Worm (Caenorhabditis elegans): ENCODE data around the gene fat-4.

fat-4 gene

ce11 chrIV:9843760-9844159, 44.5 kb downstream of the fat-4 start, which contains the start of gene nspd-2:
nspd-2 (plus strand) TSS chrIV:9844060.
- TF ChIP-seq tbx-2 (tag; optimal IDR thresholded peaks at IDR 0.05) = no peak
- TF ChIP-seq pqm-1 (tag; optimal IDR thresholded peaks at IDR 0.05) = no peak
- no peak for TF ChIP-seq mml-1 (tag; optimal IDR thresholded peaks at IDR 0.05)
- no peak for TF ChIP-seq pha-4 (tag; optimal IDR thresholded peaks at IDR 0.05)
- TF ChIP-seq nhr-11 (tag; optimal IDR thresholded peaks at IDR 0.05) = no peak
- no peak for TF ChIP-seq skn-1 (tag; optimal IDR thresholded peaks at IDR 0.05)
- TF ChIP-seq ztf-11 (tag; optimal IDR thresholded peaks at IDR 0.05) = no peak
- no peak for TF ChIP-seq aly-2 (tag; optimal IDR thresholded peaks at IDR 0.05)

- TF ChIP-seq jun-1 (tag; optimal IDR thresholded peaks at IDR 0.05) = no peak
- TF ChIP-seq egl-27 (tag; optimal IDR thresholded peaks at IDR 0.05) = no peak
- TF ChIP-seq ztf-11 (tag; optimal IDR thresholded peaks at IDR 0.05) = no peak
- no peak for TF ChIP-seq fos-1 (tag; optimal IDR thresholded peaks at IDR 0.05)
- TF ChIP-seq nhr-43 (tag; optimal IDR thresholded peaks at IDR 0.05; ENCODE audit: poor library complexity, severe bottlenecking) = no peak
- TF ChIP-seq snpc-4 (tag; optimal IDR thresholded peaks at IDR 0.05) = no peak
Measured at ce11 chrIV:9846574-9846973, 47.3 kb downstream of the fat-4 start, which contains the start of gene K07F5.6. K07F5.6 (minus strand) TSS chrIV:9846674.

- TF ChIP-seq egl-5 (tag; optimal IDR thresholded peaks at IDR 0.05) = no peak
- TF ChIP-seq unc-62 (GFP tag; optimal IDR thresholded peaks at IDR 0.05) = no peak
- no peak for TF ChIP-seq snpc-4 (tag; optimal IDR thresholded peaks at IDR 0.05)
- no peak for TF ChIP-seq nhr-25 (tag; optimal IDR thresholded peaks at IDR 0.05)
- TF ChIP-seq unc-39 (tag; optimal IDR thresholded peaks at IDR 0.05) = no peak
- TF ChIP-seq nhr-28 (tag; optimal IDR thresholded peaks at IDR 0.05) = no peak
- TF ChIP-seq nhr-23 (tag; optimal IDR thresholded peaks at IDR 0.05) = no peak
- no peak for TF ChIP-seq pha-4 (tag; optimal IDR thresholded peaks at IDR 0.05)
- TF ChIP-seq skn-1 (tag; optimal IDR thresholded peaks at IDR 0.05) = no peak
- TF ChIP-seq nfya-1 (tag; optimal IDR thresholded peaks at IDR 0.05; ENCODE audit: insufficient read depth) = no peak
- no peak for TF ChIP-seq elt-1 (tag; optimal IDR thresholded peaks at IDR 0.05)
- TF ChIP-seq nhr-11 (tag; optimal IDR thresholded peaks at IDR 0.05) = no peak
- TF ChIP-seq ceh-9 (tag; optimal IDR thresholded peaks at IDR 0.05) = no peak
- TF ChIP-seq nhr-237 (tag; optimal IDR thresholded peaks at IDR 0.05) = no peak
- TF ChIP-seq egl-27 (tag; optimal IDR thresholded peaks at IDR 0.05) = no peak
- no peak for TF ChIP-seq mml-1 (tag; optimal IDR thresholded peaks at IDR 0.05)
- TF ChIP-seq ztf-4 (tag; optimal IDR thresholded peaks at IDR 0.05) = no peak
- TF ChIP-seq ceh-28 (tag; optimal IDR thresholded peaks at IDR 0.05) = no peak
Measured at ce11 chrIV:9848075-9848474, 48.8 kb downstream of the fat-4 start, which contains the start of gene K07F5.7. K07F5.7 (minus strand) TSS chrIV:9848175.

ce11 chrIV:9849624-9850023, 50.4 kb downstream of the fat-4 start, which contains the start of gene K07F5.8:
K07F5.8 (minus strand) TSS chrIV:9849724.
- no peak for TF ChIP-seq nhr-25 (tag; optimal IDR thresholded peaks at IDR 0.05)
- no peak for TF ChIP-seq ZK546.5 (tag; optimal IDR thresholded peaks at IDR 0.05)
- no peak for TF ChIP-seq ceh-28 (tag; optimal IDR thresholded peaks at IDR 0.05)
- no peak for TF ChIP-seq pha-4 (tag; optimal IDR thresholded peaks at IDR 0.05)
- TF ChIP-seq fkh-10 (GFP tag; optimal IDR thresholded peaks at IDR 0.05) = no peak
- TF ChIP-seq hmg-11 (tag; optimal IDR thresholded peaks at IDR 0.05) = no peak
- TF ChIP-seq nhr-11 (tag; optimal IDR thresholded peaks at IDR 0.05) = no peak
- no peak for TF ChIP-seq nhr-67 (tag; optimal IDR thresholded peaks at IDR 0.05)
- TF ChIP-seq lin-39 (tag; optimal IDR thresholded peaks at IDR 0.05) = no peak

ce11 chrIV:9850931-9851330, 51.7 kb downstream of the fat-4 start, which contains the start of gene ssp-10:
ssp-10 (minus strand) TSS chrIV:9851031.
- TF ChIP-seq jun-1 (tag; optimal IDR thresholded peaks at IDR 0.05) = no peak
- TF ChIP-seq skn-1 (tag; optimal IDR thresholded peaks at IDR 0.05) = no peak
- TF ChIP-seq ztf-4 (tag; optimal IDR thresholded peaks at IDR 0.05) = no peak
- TF ChIP-seq egl-5 (tag; optimal IDR thresholded peaks at IDR 0.05) = no peak
- TF ChIP-seq ama-1 (optimal IDR thresholded peaks at IDR 0.05) = no peak
- no peak for TF ChIP-seq lin-15B (tag; optimal IDR thresholded peaks at IDR 0.05)
- no peak for TF ChIP-seq tbx-2 (tag; optimal IDR thresholded peaks at IDR 0.05)
- no peak for TF ChIP-seq daf-12 (tag; optimal IDR thresholded peaks at IDR 0.05)
- TF ChIP-seq mdl-1 (tag; optimal IDR thresholded peaks at IDR 0.05) = no peak
- no peak for TF ChIP-seq sea-2 (GFP tag; optimal IDR thresholded peaks at IDR 0.05)
- TF ChIP-seq nfya-1 (tag; optimal IDR thresholded peaks at IDR 0.05; ENCODE audit: insufficient read depth) = no peak
- TF ChIP-seq zag-1 (tag; optimal IDR thresholded peaks at IDR 0.05) = no peak
- no peak for TF ChIP-seq nhr-11 (tag; optimal IDR thresholded peaks at IDR 0.05)
- TF ChIP-seq ztf-11 (tag; optimal IDR thresholded peaks at IDR 0.05) = no peak
- TF ChIP-seq unc-39 (tag; optimal IDR thresholded peaks at IDR 0.05) = no peak
- TF ChIP-seq fos-1 (tag; optimal IDR thresholded peaks at IDR 0.05) = no peak
- no peak for TF ChIP-seq pqm-1 (tag; optimal IDR thresholded peaks at IDR 0.05)
- no peak for TF ChIP-seq nhr-28 (tag; optimal IDR thresholded peaks at IDR 0.05)
- TF ChIP-seq hmg-11 (tag; optimal IDR thresholded peaks at IDR 0.05) = no peak
